Worm (Caenorhabditis elegans) whole organism, L4 larva: ENCODE data around the gene arrd-1.

ENCODE experiments used
- ama-1 ChIP-seq: fragments of 150-350 bp; optimal IDR thresholded peaks from 2 replicates; lab custom pipeline; 2014; ENCODE audit warnings: inconsistent platforms, mixed read lengths
- nhr-25 ChIP-seq: sonication (generic microtip); optimal IDR thresholded peaks from 2 replicates; lab custom pipeline; 2017; ENCODE audit warnings: missing genetic modification characterization, mild to moderate bottlenecking, missing compliant biosample characterization, antibody characterized with exemption, moderate library complexity, borderline replicate concordance; ENCODE audit not compliant: insufficient read depth
- zfp-2 ChIP-seq: sonication (generic microtip); optimal IDR thresholded peaks from 2 replicates; lab custom pipeline; 2016; ENCODE audit warnings: mild to moderate bottlenecking, missing genetic modification characterization, missing compliant biosample characterization

ce11 chrII:605267-605666 lies 22.0 kb upstream of the arrd-1 start, which contains the start of gene W04H10.2:
- TF ChIP-seq zfp-2: no peak
- no peak for TF ChIP-seq ama-1 (lab: Kevin White, UChicago)
- no peak for TF ChIP-seq nhr-25 (tag; lab: Kevin White, UChicago)
